Fruit fly (Drosophila melanogaster) whole organism, embryonic: ENCODE data around the gene Psa.

Experiments used
- Aef1 ChIP-seq: fragments of 200-800 bp; sonication (Bioruptor generic); IDR thresholded peaks from 3 replicates; pipeline ENCODE4 v1.3.6; 2022; ENCODE audit warnings: missing biosample characterization, missing genetic modification characterization
- CG1024 ChIP-seq: fragments of 200-800 bp; sonication (Bioruptor generic); IDR thresholded peaks from 2 replicates; pipeline ENCODE4 v1.3.6; 2022; ENCODE audit warnings: missing biosample characterization, missing genetic modification characterization
- CG10366 ChIP-seq: fragments of 200-800 bp; sonication (Bioruptor generic); IDR thresholded peaks from 2 replicates; pipeline ENCODE4 v1.3.6; 2022; ENCODE audit warnings: missing biosample characterization, missing genetic modification characterization
- CG11560 ChIP-seq: fragments of 200-800 bp; sonication (Bioruptor generic); IDR thresholded peaks from 3 replicates; pipeline ENCODE4 v1.3.6; 2022; ENCODE audit warnings: missing biosample characterization, missing genetic modification characterization
- CG12391 ChIP-seq: fragments of 200-800 bp; sonication (Bioruptor generic); optimal IDR thresholded peaks from 3 replicates; lab custom pipeline; 2018; ENCODE audit warnings: missing biosample characterization, mild to moderate bottlenecking, missing genetic modification characterization, moderate library complexity
- CG12744 ChIP-seq: fragments of 200-800 bp; sonication (Bioruptor generic); optimal IDR thresholded peaks from 2 replicates; lab custom pipeline; 2016; ENCODE audit warnings: missing biosample characterization, missing genetic modification characterization
- CG12942 ChIP-seq: fragments of 200-800 bp; sonication (Bioruptor generic); optimal IDR thresholded peaks from 3 replicates; lab custom pipeline; 2016; ENCODE audit warnings: missing biosample characterization, missing genetic modification characterization
- CG13775 ChIP-seq: fragments of 200-800 bp; sonication (Bioruptor generic); optimal IDR thresholded peaks from 3 replicates; lab custom pipeline; 2017; ENCODE audit warnings: missing biosample characterization, mild to moderate bottlenecking, missing genetic modification characterization
- CG14667 ChIP-seq: fragments of 200-800 bp; sonication (Bioruptor generic); IDR thresholded peaks from 2 replicates; pipeline ENCODE4 v1.3.6; 2022; ENCODE audit warnings: missing biosample characterization, missing genetic modification characterization
- CG14710 ChIP-seq: fragments of 200-800 bp; sonication (Bioruptor generic); optimal IDR thresholded peaks from 3 replicates; lab custom pipeline; 2019; ENCODE audit warnings: missing biosample characterization, mild to moderate bottlenecking, missing genetic modification characterization, moderate library complexity
- CG15269 ChIP-seq: fragments of 200-800 bp; sonication (Bioruptor generic); optimal IDR thresholded peaks from 2 replicates; lab custom pipeline; 2018; ENCODE audit warnings: missing biosample characterization, mild to moderate bottlenecking, missing genetic modification characterization, moderate library complexity
- CG15514 ChIP-seq: fragments of 200-800 bp; sonication (Bioruptor generic); optimal IDR thresholded peaks from 3 replicates; lab custom pipeline; 2017; ENCODE audit warnings: missing biosample characterization, missing genetic modification characterization, mild to moderate bottlenecking, moderate library complexity, missing genetic modification reagents
- CG1602 ChIP-seq: fragments of 200-800 bp; sonication (Bioruptor generic); optimal IDR thresholded peaks from 3 replicates; lab custom pipeline; 2016; ENCODE audit warnings: missing biosample characterization, missing genetic modification characterization
- CG18011 ChIP-seq: fragments of 200-800 bp; sonication (Bioruptor generic); optimal IDR thresholded peaks from 2 replicates; lab custom pipeline; 2017; ENCODE audit warnings: missing biosample characterization, missing genetic modification characterization, mild to moderate bottlenecking, moderate library complexity, missing genotype
- CG2889 ChIP-seq: fragments of 200-800 bp; sonication (Bioruptor generic); IDR thresholded peaks from 3 replicates; pipeline ENCODE4 v1.3.6; 2022; ENCODE audit warnings: missing biosample characterization, missing genetic modification characterization
- CG3995 ChIP-seq: fragments of 200-800 bp; sonication (Bioruptor generic); optimal IDR thresholded peaks from 3 replicates; lab custom pipeline; 2016; ENCODE audit warnings: missing biosample characterization, missing genetic modification characterization
- CG8388 ChIP-seq: fragments of 200-800 bp; sonication (Bioruptor generic); optimal IDR thresholded peaks from 2 replicates; lab custom pipeline; 2019; ENCODE audit warnings: missing biosample characterization, mild to moderate bottlenecking, missing genetic modification characterization, moderate library complexity
- CG9215 ChIP-seq: fragments of 200-800 bp; sonication (Bioruptor generic); IDR thresholded peaks from 2 replicates; pipeline ENCODE4 v1.3.6; 2022; ENCODE audit warnings: missing biosample characterization, missing genetic modification characterization
- CG9437 ChIP-seq: fragments of 200-800 bp; sonication (Bioruptor generic); optimal IDR thresholded peaks from 2 replicates; lab custom pipeline; 2018; ENCODE audit warnings: missing biosample characterization, mild to moderate bottlenecking, missing genetic modification characterization
- CG9727 ChIP-seq: fragments of 200-800 bp; sonication (Bioruptor generic); optimal IDR thresholded peaks from 3 replicates; lab custom pipeline; 2017; ENCODE audit warnings: missing biosample characterization, mild to moderate bottlenecking, missing genetic modification characterization
- CG9797 ChIP-seq: fragments of 200-800 bp; sonication (Bioruptor generic); optimal IDR thresholded peaks from 3 replicates; lab custom pipeline; 2018; ENCODE audit warnings: missing biosample characterization, mild to moderate bottlenecking, missing genetic modification characterization
- D ChIP-seq, 2 experiments: fragments of 200-800 bp in 1 of 2; fragments of >200 bp in 1 of 2; sonication (Bioruptor generic) in 1 of 2; optimal IDR thresholded peaks; 2 replicates in 1 of 2; 3 replicates in 1 of 2; lab custom pipeline; 2017; ENCODE audit warnings: mild to moderate bottlenecking in 1 of 2, missing biosample characterization in 1 of 2, missing genetic modification characterization in 1 of 2, missing genetic modification reagents in 1 of 2
- Elba2 ChIP-seq: fragments of 200-800 bp; sonication (Bioruptor generic); optimal IDR thresholded peaks from 3 replicates; lab custom pipeline; 2016; ENCODE audit warnings: missing biosample characterization, missing genetic modification characterization
- Ets65A ChIP-seq: fragments of 200-800 bp; sonication (Bioruptor generic); peaks from one replicate; lab custom pipeline; 2016; ENCODE audit warnings: missing biosample characterization, missing genetic modification characterization
- Gug ChIP-seq: fragments of 200-800 bp; sonication (Bioruptor generic); IDR thresholded peaks from 4 replicates; pipeline ENCODE4 v1.3.6; 2022; ENCODE audit warnings: missing biosample characterization, missing genetic modification characterization
- Max ChIP-seq: fragments of 200-800 bp; sonication (Bioruptor generic); optimal IDR thresholded peaks from 2 replicates; lab custom pipeline; 2016; ENCODE audit warnings: missing biosample characterization, mild to moderate bottlenecking, missing genetic modification characterization
- Rfx ChIP-seq: fragments of 200-800 bp; sonication (Bioruptor generic); IDR thresholded peaks from 2 replicates; pipeline ENCODE4 v1.3.6; 2022; ENCODE audit warnings: missing biosample characterization, missing genetic modification characterization
- Ssrp ChIP-seq: fragments of 200-800 bp; sonication (Bioruptor generic); optimal IDR thresholded peaks from 2 replicates; lab custom pipeline; 2018; ENCODE audit warnings: missing biosample characterization, mild to moderate bottlenecking, missing genetic modification characterization, moderate library complexity
- Tbp ChIP-seq: fragments of >200 bp; optimal IDR thresholded peaks from 2 replicates; lab custom pipeline; 2018; ENCODE audit warnings: missing biosample characterization, missing genetic modification characterization
- YL-1 ChIP-seq: fragments of 200-800 bp; sonication (Bioruptor generic); optimal IDR thresholded peaks from 3 replicates; lab custom pipeline; 2017; ENCODE audit warnings: missing biosample characterization, mild to moderate bottlenecking, missing genetic modification characterization
- abd-A ChIP-seq: fragments of 200-800 bp; sonication (Bioruptor generic); optimal IDR thresholded peaks from 3 replicates; lab custom pipeline; 2019; ENCODE audit warnings: missing biosample characterization, mild to moderate bottlenecking, missing genetic modification characterization, moderate library complexity
- al ChIP-seq: fragments of 200-800 bp; sonication (Bioruptor generic); IDR thresholded peaks from 2 replicates; pipeline ENCODE4 v1.3.6; 2022; ENCODE audit warnings: missing biosample characterization, missing genetic modification characterization
- amos ChIP-seq: fragments of 200-800 bp; sonication (Bioruptor generic); IDR thresholded peaks from 2 replicates; pipeline ENCODE4 v1.3.6; 2022; ENCODE audit warnings: missing biosample characterization, missing genetic modification characterization; ENCODE audit not compliant: partially characterized antibody
- ase ChIP-seq: fragments of 200-800 bp; sonication (Bioruptor generic); IDR thresholded peaks from 3 replicates; pipeline ENCODE4 v1.3.6; 2022; ENCODE audit warnings: missing biosample characterization, missing genetic modification characterization
- crc ChIP-seq: fragments of 200-800 bp; sonication (Bioruptor generic); optimal IDR thresholded peaks from 2 replicates; lab custom pipeline; 2016; ENCODE audit warnings: missing biosample characterization, missing genetic modification characterization
- cwo ChIP-seq: fragments of 200-800 bp; sonication (Bioruptor generic); optimal IDR thresholded peaks from 3 replicates; lab custom pipeline; 2017; ENCODE audit warnings: missing biosample characterization, missing genetic modification characterization, mild to moderate bottlenecking, moderate library complexity, missing genetic modification reagents
- da ChIP-seq: fragments of 200-800 bp; sonication (Bioruptor generic); optimal IDR thresholded peaks from 2 replicates; lab custom pipeline; 2016; ENCODE audit warnings: missing biosample characterization, missing genetic modification characterization
- dm ChIP-seq: fragments of 200-800 bp; sonication (Bioruptor generic); optimal IDR thresholded peaks from 3 replicates; lab custom pipeline; 2016; ENCODE audit warnings: missing biosample characterization, missing genetic modification characterization
- dysf ChIP-seq: fragments of 200-800 bp; sonication (Bioruptor generic); IDR thresholded peaks from 3 replicates; pipeline ENCODE4 v1.3.6; 2022; ENCODE audit warnings: missing biosample characterization, missing genetic modification characterization
- fd3F ChIP-seq: fragments of 200-800 bp; sonication (Bioruptor generic); optimal IDR thresholded peaks from 2 replicates; lab custom pipeline; 2018; ENCODE audit warnings: missing biosample characterization, mild to moderate bottlenecking, missing genetic modification characterization, moderate library complexity
- jigr1 ChIP-seq: fragments of 200-800 bp; sonication (Bioruptor generic); IDR thresholded peaks from 3 replicates; pipeline ENCODE4 v1.3.6; 2022; ENCODE audit warnings: missing biosample characterization, missing genetic modification characterization
- nerfin-2 ChIP-seq: fragments of 200-800 bp; sonication (Bioruptor generic); IDR thresholded peaks from 2 replicates; pipeline ENCODE4 v1.3.6; 2022; ENCODE audit warnings: missing biosample characterization, missing genetic modification characterization; ENCODE audit not compliant: partially characterized antibody
- p53 ChIP-seq: fragments of 200-800 bp; sonication (Bioruptor generic); optimal IDR thresholded peaks from 2 replicates; lab custom pipeline; 2016; ENCODE audit warnings: missing biosample characterization, missing genetic modification characterization
- pan ChIP-seq, 4 experiments: fragments of >200 bp in 3 of 4; fragments of 200-800 bp in 1 of 4; sonication (Bioruptor generic) in 1 of 4; optimal IDR thresholded peaks in 3 of 4; IDR thresholded peaks in 1 of 4; 2 replicates each; pipeline versions ENCODE4 v1.3.6 to Lab custom; 2017 to 2022; ENCODE audit warnings: missing biosample characterization in 2 of 4, missing genetic modification characterization in 2 of 4, mixed read lengths in 1 of 4
- psq ChIP-seq: fragments of 200-800 bp; sonication (Bioruptor generic); optimal IDR thresholded peaks from 2 replicates; lab custom pipeline; 2017; ENCODE audit warnings: missing biosample characterization, missing genetic modification characterization
- sc ChIP-seq, 3 experiments: fragments of >200 bp in 2 of 3; fragments of 200-800 bp in 1 of 3; sonication (Bioruptor generic) in 1 of 3; optimal IDR thresholded peaks; 2 replicates in 2 of 3; 3 replicates in 1 of 3; lab custom pipeline; 2017; ENCODE audit warnings: mild to moderate bottlenecking in 1 of 3, missing biosample characterization in 1 of 3, missing genetic modification characterization in 1 of 3, missing genetic modification reagents in 1 of 3
- trem ChIP-seq: fragments of 200-800 bp; optimal IDR thresholded peaks from 3 replicates; lab custom pipeline; 2019; ENCODE audit warnings: missing biosample characterization, mild to moderate bottlenecking, missing genetic modification characterization, moderate library complexity
- vvl ChIP-seq: fragments of 200-800 bp; sonication (Bioruptor generic); IDR thresholded peaks from 2 replicates; pipeline ENCODE4 v1.3.6; 2022; ENCODE audit warnings: missing biosample characterization, missing genetic modification characterization

Gene Psa

DNA sequence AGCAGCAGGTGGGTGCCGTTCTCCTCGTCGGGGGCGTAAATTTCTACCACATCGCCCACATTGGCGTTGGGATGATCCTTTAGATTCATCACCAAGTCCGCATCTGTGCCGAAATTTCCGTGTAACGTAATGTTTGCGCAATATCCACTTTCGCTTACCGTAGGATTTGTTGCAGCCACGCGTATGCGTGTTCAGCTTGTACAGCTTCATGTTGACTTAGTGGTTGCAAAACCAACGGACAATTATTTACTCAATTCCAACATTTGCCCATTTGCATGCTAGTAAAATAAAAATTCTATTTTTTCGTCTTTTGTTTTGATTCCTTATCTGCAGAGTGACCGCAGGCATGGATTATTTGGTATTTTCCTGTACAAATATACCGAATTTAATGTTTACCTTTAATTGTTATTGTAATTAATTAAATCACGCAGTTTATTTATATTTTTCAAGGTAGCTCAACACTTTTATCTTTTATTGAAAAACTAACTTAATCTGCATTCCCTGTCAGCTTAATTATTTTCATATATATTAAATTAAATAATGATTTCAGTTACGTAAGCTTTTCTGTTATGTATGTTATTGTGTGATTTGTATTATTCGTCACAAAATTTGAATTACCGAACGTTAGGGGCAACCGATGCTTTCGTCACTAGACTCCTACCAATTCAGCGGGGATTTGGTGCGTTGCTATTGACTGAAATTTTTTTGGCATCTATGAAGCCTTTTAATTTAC lies 31.2 kb downstream of the Psa start, which contains the start of gene Iml1 (continued):
- TF ChIP-seq CG14667 (peak; percentile 31; the same call in 1 of the 2 replicates), fd3F (GFP tag; lab: Kevin White, UChicago) (peak; percentile 39), psq (GFP tag; lab: Kevin White, UChicago) (peak; percentile 79), Ets65A (GFP tag; lab: Kevin White, UChicago) (peak; percentile 92), Gug (GFP tag; lab: Robert Waterston, UW) (peak; percentile 78), amos (GFP tag; lab: Robert Waterston, UW) (no peak), vvl (GFP tag; lab: Robert Waterston, UW) (peak; percentile 70), CG1024 (GFP tag; lab: Robert Waterston, UW) (no peak), CG9215 (GFP tag; lab: Robert Waterston, UW) (peak; percentile 45), pan (optimal IDR thresholded peaks at IDR 0.05; lab: Kevin White, UChicago) (no peak), pan (GFP tag; optimal IDR thresholded peaks at IDR 0.05 in 1 of 2, IDR thresholded peaks at IDR 0.05 in 1 of 2) (peak in 1 of 2 experiments; percentile 53), al (peak; percentile 68), Ssrp (peak; percentile 11), CG9437 (GFP tag; lab: Kevin White, UChicago) (peak; percentile 83), Rfx (peak; percentile 80), CG15514 (GFP tag; lab: Kevin White, UChicago) (peak; percentile 95), CG3995 (GFP tag; lab: Kevin White, UChicago) (peak; percentile 71), crc (GFP tag; lab: Kevin White, UChicago) (no peak), CG1602 (GFP tag; lab: Kevin White, UChicago) (peak; percentile 12), p53 (no peak), abd-A (tag; lab: Kevin White, UChicago) (no peak), CG11560 (peak; percentile 21; the same call in 1 of the 3 replicates), dm (GFP tag; lab: Kevin White, UChicago) (no peak), sc (optimal IDR thresholded peaks at IDR 0.05; lab: Kevin White, UChicago) (no peak), sc (GFP tag; optimal IDR thresholded peaks at IDR 0.05; lab: Kevin White, UChicago) (no peak), ase (GFP tag; lab: Robert Waterston, UW) (peak; percentile 29; the same call in 1 of the 3 replicates), Max (no peak), Aef1 (GFP tag; lab: Robert Waterston, UW) (peak; percentile 53; the same call in 2 of the 3 replicates), trem (tag; lab: Kevin White, UChicago) (peak; percentile 34), CG9797 (GFP tag; lab: Kevin White, UChicago) (peak; percentile 66), jigr1 (GFP tag; lab: Robert Waterston, UW) (peak; percentile 44; the same call in 1 of the 3 replicates), CG18011 (GFP tag; lab: Kevin White, UChicago) (no peak), CG14710 (peak; percentile 50), nerfin-2 (GFP tag; lab: Robert Waterston, UW) (no peak), CG15269 (tag; lab: Kevin White, UChicago) (no peak), CG13775 (GFP tag; lab: Kevin White, UChicago) (peak; percentile 20), cwo (GFP tag; lab: Kevin White, UChicago) (peak; percentile 12), dysf (GFP tag; lab: Robert Waterston, UW) (peak; percentile 53; the same call in 2 of the 3 replicates), YL-1 (GFP tag; lab: Kevin White, UChicago) (peak; percentile 43), CG2889 (0 out of 3 replicates have a peak, but pooled peaks have one; percentile 12), CG9727 (peak; percentile 7), CG10366 (GFP tag; lab: Robert Waterston, UW) (no peak), da (no peak), D (optimal IDR thresholded peaks at IDR 0.05; lab: Kevin White, UChicago) (no peak), D (GFP tag; optimal IDR thresholded peaks at IDR 0.05; lab: Kevin White, UChicago) (no peak), Tbp (GFP tag; lab: Kevin White, UChicago) (no peak), CG12942 (GFP tag; lab: Kevin White, UChicago) (peak; percentile 31), Elba2 (GFP tag; lab: Kevin White, UChicago) (no peak), CG12391 (tag; lab: Kevin White, UChicago) (peak; percentile 68), CG12744 (GFP tag; lab: Kevin White, UChicago) (no peak), CG8388 (peak; percentile 32)
